Worm (Caenorhabditis elegans) whole organism, L2 larva: ENCODE results near the gene str-74.
A peak's percentile ranks its signal among the peaks of the same experiment; 100 is the strongest.

Experiments used
- F13H6.1 ChIP-seq: sonication (generic microtip); optimal IDR thresholded peaks from 2 replicates; lab custom pipeline; 2016; ENCODE audit warnings: missing genetic modification characterization, missing compliant biosample characterization
- Y55F3AM.14 ChIP-seq: fragments of 200-800 bp; sonication (Bioruptor generic); optimal IDR thresholded peaks from 2 replicates; lab custom pipeline; 2018; ENCODE audit warnings: mild to moderate bottlenecking, missing genetic modification characterization, missing compliant biosample characterization
- aly-2 ChIP-seq: fragments of 150-350 bp; optimal IDR thresholded peaks from 2 replicates; lab custom pipeline; 2014; ENCODE audit warnings: missing biosample characterization, missing genetic modification characterization
- blmp-1 ChIP-seq: sonication (generic microtip); optimal IDR thresholded peaks from 2 replicates; lab custom pipeline; 2017; ENCODE audit warnings: missing genetic modification characterization, mild to moderate bottlenecking, missing compliant biosample characterization, antibody characterized with exemption, moderate library complexity; ENCODE audit not compliant: insufficient read depth
- ceh-16 ChIP-seq: fragments of 150-350 bp; optimal IDR thresholded peaks from 2 replicates; lab custom pipeline; 2014; ENCODE audit warnings: missing biosample characterization, missing genetic modification characterization
- ceh-82 ChIP-seq: fragments of 150-350 bp; optimal IDR thresholded peaks from 2 replicates; lab custom pipeline; 2014; ENCODE audit warnings: missing biosample characterization, missing genetic modification characterization
- crh-2 ChIP-seq: sonication (generic microtip); optimal IDR thresholded peaks from 2 replicates; lab custom pipeline; 2017; ENCODE audit warnings: missing biosample characterization, missing genetic modification characterization
- egl-27 ChIP-seq: sonication (generic microtip); optimal IDR thresholded peaks from 3 replicates; lab custom pipeline; 2017; ENCODE audit warnings: missing biosample characterization, missing genetic modification reagents, missing genetic modification characterization
- elt-1 ChIP-seq: fragments of 150-350 bp; optimal IDR thresholded peaks from 2 replicates; lab custom pipeline; 2014; ENCODE audit warnings: missing biosample characterization, missing genetic modification characterization
- elt-3 ChIP-seq: sonication (generic microtip); optimal IDR thresholded peaks from 2 replicates; lab custom pipeline; 2017; ENCODE audit warnings: missing biosample characterization, missing genetic modification characterization
- fos-1 ChIP-seq: fragments of 150-350 bp; optimal IDR thresholded peaks from 2 replicates; lab custom pipeline; 2014; ENCODE audit warnings: missing biosample characterization, missing genetic modification characterization
- gmeb-1 ChIP-seq: fragments of 150-350 bp; optimal IDR thresholded peaks from 2 replicates; lab custom pipeline; 2014; ENCODE audit warnings: missing biosample characterization, missing genetic modification characterization
- lin-11 ChIP-seq: fragments of 150-350 bp; sonication (generic microtip); optimal IDR thresholded peaks from 2 replicates; lab custom pipeline; 2014; ENCODE audit warnings: missing biosample characterization, missing genetic modification characterization, inconsistent platforms, mixed read lengths
- lin-13 ChIP-seq: fragments of 150-350 bp; optimal IDR thresholded peaks from 2 replicates; lab custom pipeline; 2014; ENCODE audit warnings: missing biosample characterization, missing genetic modification reagents, missing genetic modification characterization
- lsy-2 ChIP-seq, 2 experiments: fragments of 150-350 bp in 1 of 2; sonication (generic microtip) in 1 of 2; optimal IDR thresholded peaks; 2 replicates each; lab custom pipeline; 2014 to 2017; ENCODE audit warnings: missing biosample characterization in 2 of 2, missing genetic modification characterization in 2 of 2
- mab-5 ChIP-seq: fragments of 150-350 bp; optimal IDR thresholded peaks from 2 replicates; lab custom pipeline; 2014; ENCODE audit warnings: missing biosample characterization, missing genetic modification characterization
- mbf-1 ChIP-seq: sonication (generic microtip); optimal IDR thresholded peaks from 2 replicates; lab custom pipeline; 2017; ENCODE audit warnings: missing biosample characterization, missing genetic modification characterization
- mdl-1 ChIP-seq, 2 experiments: fragments of 150-350 bp in 1 of 2; sonication (generic microtip) in 1 of 2; optimal IDR thresholded peaks; 2 replicates each; lab custom pipeline; 2017; ENCODE audit warnings: missing biosample characterization in 2 of 2, missing genetic modification characterization in 2 of 2
- nhr-11 ChIP-seq: fragments of 150-350 bp; optimal IDR thresholded peaks from 2 replicates; lab custom pipeline; 2014; ENCODE audit warnings: missing biosample characterization, missing genetic modification characterization
- nhr-12 ChIP-seq: fragments of 150-350 bp; optimal IDR thresholded peaks from 2 replicates; lab custom pipeline; 2014; ENCODE audit warnings: missing biosample characterization, missing genetic modification characterization
- nhr-129 ChIP-seq: fragments of 150-350 bp; optimal IDR thresholded peaks from 2 replicates; lab custom pipeline; 2014; ENCODE audit warnings: missing biosample characterization, missing genetic modification characterization
- nhr-21 ChIP-seq: fragments of 150-350 bp; optimal IDR thresholded peaks from 2 replicates; lab custom pipeline; 2014; ENCODE audit warnings: missing biosample characterization, missing genetic modification characterization
- nhr-237 ChIP-seq: fragments of 150-350 bp; optimal IDR thresholded peaks from 2 replicates; lab custom pipeline; 2014; ENCODE audit warnings: missing biosample characterization, missing genetic modification characterization
- nhr-25 ChIP-seq: fragments of 150-350 bp; sonication (generic microtip); optimal IDR thresholded peaks from 3 replicates; lab custom pipeline; 2014; ENCODE audit warnings: missing biosample characterization, missing genetic modification characterization
- skn-1 ChIP-seq: sonication (generic microtip); optimal IDR thresholded peaks from 2 replicates; lab custom pipeline; 2017; ENCODE audit warnings: missing biosample characterization, missing genetic modification characterization
- sma-3 ChIP-seq: sonication (generic microtip); optimal IDR thresholded peaks from 2 replicates; lab custom pipeline; 2016; ENCODE audit warnings: missing genetic modification reagents, missing genetic modification characterization, missing compliant biosample characterization
- sma-9 ChIP-seq, 2 experiments: fragments of 150-350 bp in 1 of 2; sonication (generic microtip) in 1 of 2; optimal IDR thresholded peaks; 2 replicates each; lab custom pipeline; 2014 to 2016; ENCODE audit warnings: missing genetic modification characterization in 2 of 2, mild to moderate bottlenecking in 1 of 2, missing biosample characterization in 1 of 2, missing compliant biosample characterization in 1 of 2, missing genetic modification reagents in 1 of 2, moderate library complexity in 1 of 2
- snpc-4 ChIP-seq: fragments of 150-350 bp; optimal IDR thresholded peaks from 2 replicates; lab custom pipeline; 2014; ENCODE audit warnings: missing biosample characterization, missing genetic modification characterization
- unc-39 ChIP-seq: fragments of 150-350 bp; optimal IDR thresholded peaks from 2 replicates; lab custom pipeline; 2014; ENCODE audit warnings: missing biosample characterization, missing genetic modification characterization
- unc-55 ChIP-seq: fragments of 150-350 bp; sonication (generic microtip); optimal IDR thresholded peaks from 3 replicates; lab custom pipeline; 2014; ENCODE audit warnings: missing biosample characterization, missing genetic modification reagents, missing genetic modification characterization
- unc-62 ChIP-seq: fragments of 150-350 bp; optimal IDR thresholded peaks from 2 replicates; lab custom pipeline; 2014; ENCODE audit warnings: missing biosample characterization, missing genetic modification reagents, missing genetic modification characterization
- ztf-1 ChIP-seq: fragments of 200-800 bp; sonication (Bioruptor generic); conservative IDR thresholded peaks from 2 replicates; pipeline ENCODE4 v1.3.6; 2022; ENCODE audit warnings: missing genetic modification characterization, missing compliant biosample characterization
- ztf-11 ChIP-seq: sonication (generic microtip); optimal IDR thresholded peaks from 2 replicates; lab custom pipeline; 2017; ENCODE audit warnings: missing biosample characterization, missing genetic modification characterization
- ztf-4 ChIP-seq: fragments of 150-350 bp; optimal IDR thresholded peaks from 2 replicates; lab custom pipeline; 2014; ENCODE audit warnings: missing biosample characterization, missing genetic modification characterization

Gene str-74

DNA sequence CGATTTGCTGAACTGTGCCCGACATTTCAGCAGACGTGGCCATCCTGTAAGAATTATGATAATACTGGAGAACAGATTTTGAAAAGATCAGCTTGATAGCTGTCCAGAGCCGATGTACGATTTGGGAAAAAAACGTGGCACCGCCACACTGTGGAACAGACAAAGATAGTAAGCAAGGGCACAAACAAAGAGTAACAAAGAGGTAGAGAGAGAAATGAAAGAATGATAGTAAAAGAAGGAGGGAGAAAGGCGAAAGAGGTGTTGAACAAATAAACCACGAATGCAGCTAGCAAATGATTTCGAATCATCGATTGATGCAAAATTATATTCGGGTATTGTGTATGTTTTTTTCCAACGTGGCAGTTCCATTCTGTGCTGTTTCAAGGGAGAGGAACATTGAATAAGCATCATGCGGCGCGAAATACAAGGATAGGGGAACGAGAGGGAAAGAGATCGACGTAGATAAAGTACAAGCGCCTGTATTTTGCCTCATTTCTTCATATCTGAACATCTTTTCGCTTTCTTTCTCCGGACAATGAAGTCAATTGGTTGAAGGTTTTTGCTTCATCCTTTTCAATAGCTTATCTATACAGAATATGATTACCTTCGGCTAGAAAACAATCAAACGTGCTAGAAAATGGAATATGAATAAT, 12.6 kb downstream of the str-74 start, which contains the start of gene C14H10.3:
Gene C14H10.3 (minus strand): TSS at position 44 of the 653 bp plus-strand sequence.
- TF ChIP-seq fos-1 (tag; lab: Kevin White, UChicago), result peak; percentile 5
- peak; percentile 41 for TF ChIP-seq crh-2
- no peak for TF ChIP-seq sma-3 (GFP tag; lab: Kevin White, UChicago)
- no peak for TF ChIP-seq lsy-2 (tag; optimal IDR thresholded peaks at IDR 0.05; lab: Kevin White, UChicago)
- TF ChIP-seq snpc-4 (tag; lab: Kevin White, UChicago), result no peak
- TF ChIP-seq ztf-1 (GFP tag; lab: Robert Waterston, UW), result no peak
- no peak for TF ChIP-seq mbf-1 (tag; lab: Kevin White, UChicago)
- TF ChIP-seq blmp-1 (tag; lab: Kevin White, UChicago), result peak; percentile 69
- no peak for TF ChIP-seq ztf-11 (tag; lab: Kevin White, UChicago)
- TF ChIP-seq mab-5, result no peak

DNA sequence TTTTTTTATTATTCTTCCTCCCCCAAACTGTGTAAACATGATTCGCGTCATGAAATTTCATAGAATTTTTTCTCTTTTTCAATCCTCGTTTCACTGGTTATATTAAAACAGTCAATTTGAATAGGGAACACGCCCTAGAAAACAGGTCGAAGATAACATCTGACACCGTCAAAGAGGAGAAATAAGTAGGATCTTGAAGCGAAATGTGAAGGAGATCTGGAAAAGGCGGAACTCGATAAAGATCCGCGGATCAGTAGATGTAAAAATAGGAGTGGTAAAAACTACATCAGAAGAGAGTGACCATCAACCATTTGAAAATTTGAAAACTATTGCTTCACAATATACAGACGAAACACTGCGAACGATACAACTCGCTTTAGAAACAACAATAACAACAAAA, 13.6 kb downstream of the str-74 start:
- TF ChIP-seq nhr-25 (peak; percentile 14), elt-1 (peak; percentile 66), nhr-12 (tag; lab: Kevin White, UChicago) (no peak)

DNA sequence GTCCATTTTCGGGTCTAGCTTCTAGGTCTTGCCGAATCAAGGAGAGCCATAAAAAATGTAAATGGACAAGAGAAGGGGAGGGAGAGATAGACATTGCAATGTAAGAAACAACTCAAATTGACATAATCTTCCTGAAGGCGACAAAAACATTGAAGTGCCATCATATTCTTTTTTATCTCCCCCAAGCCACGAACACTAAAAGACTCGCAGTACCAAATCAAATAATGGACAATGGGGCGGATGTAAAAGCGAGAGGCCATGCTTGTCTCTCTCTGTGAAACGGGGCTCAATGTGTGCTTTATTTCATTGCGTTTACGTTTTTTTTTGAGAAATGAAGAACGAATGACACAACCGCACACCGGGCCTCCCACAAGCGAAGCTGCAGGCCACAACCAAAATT, 15.0 kb downstream of the str-74 start:
- TF ChIP-seq nhr-11 (tag; lab: Kevin White, UChicago) (no peak), skn-1 (tag; lab: Kevin White, UChicago) (no peak), nhr-12 (tag; lab: Kevin White, UChicago) (no peak), ceh-16 (no peak), aly-2 (tag; lab: Kevin White, UChicago) (no peak), elt-3 (tag; lab: Kevin White, UChicago) (no peak), F13H6.1 (tag; lab: Kevin White, UChicago) (no peak), lin-11 (tag; lab: Kevin White, UChicago) (no peak), sma-3 (GFP tag; lab: Kevin White, UChicago) (no peak), ztf-4 (tag; lab: Kevin White, UChicago) (no peak)

DNA sequence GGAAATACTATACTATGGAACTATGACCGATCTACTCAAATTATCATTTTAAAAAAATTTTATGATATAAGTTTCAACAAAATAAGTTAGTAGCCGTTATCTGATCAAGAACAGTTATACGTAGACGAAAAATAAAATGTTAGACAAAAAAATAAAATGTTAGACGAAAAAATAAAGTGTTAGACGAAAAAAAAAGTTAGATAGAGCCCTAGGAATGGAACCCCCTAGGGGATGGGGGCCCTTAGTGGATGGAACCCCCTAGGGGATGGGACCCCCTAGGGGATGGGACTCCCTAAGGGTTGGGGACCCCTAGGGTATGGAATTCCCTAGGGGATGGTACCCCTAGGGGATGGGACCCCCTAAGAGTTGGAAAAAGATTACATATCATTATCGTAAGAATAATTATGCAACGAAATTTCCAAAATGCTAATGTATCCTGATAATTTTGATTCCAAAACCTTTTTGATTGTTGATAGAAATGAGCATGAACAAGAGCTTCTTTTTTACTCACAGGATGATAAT, 21.6 kb downstream of the str-74 start:
- TF ChIP-seq ceh-82 (tag; lab: Kevin White, UChicago), result no peak
- TF ChIP-seq nhr-25, result no peak
- no peak for TF ChIP-seq unc-39 (tag; lab: Kevin White, UChicago)
- no peak for TF ChIP-seq F13H6.1 (tag; lab: Kevin White, UChicago)
- no peak for TF ChIP-seq lsy-2 (tag; optimal IDR thresholded peaks at IDR 0.05; lab: Kevin White, UChicago)
- no peak for TF ChIP-seq nhr-21 (tag; lab: Kevin White, UChicago)

DNA sequence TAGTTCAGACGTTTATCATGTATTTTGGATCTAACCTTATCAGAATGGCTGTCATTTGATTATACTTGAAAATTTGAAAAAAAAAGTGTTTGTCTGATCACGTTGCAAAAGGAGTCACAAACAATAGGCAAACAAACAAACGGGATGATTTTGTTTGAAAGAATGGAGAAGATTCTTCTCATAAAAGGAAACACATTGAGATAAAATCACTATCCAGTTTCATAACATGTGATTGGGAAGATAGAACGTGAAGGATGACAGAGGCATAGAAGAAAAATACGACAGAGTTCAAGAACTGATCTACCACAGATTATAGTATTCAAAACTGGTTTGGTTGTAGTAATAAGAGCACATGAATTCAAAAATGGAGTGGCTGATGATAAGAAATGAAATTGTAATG, 22.1 kb downstream of the str-74 start, which contains the start of gene F44A6.5:
Gene F44A6.5 (minus strand): TSS at position 151 of the 400 bp plus-strand sequence.
- peak; percentile 19 for TF ChIP-seq fos-1 (tag; lab: Kevin White, UChicago)
- TF ChIP-seq sma-3 (GFP tag; lab: Kevin White, UChicago), result peak; percentile 49
- TF ChIP-seq nhr-237 (tag; lab: Kevin White, UChicago), result no peak
- TF ChIP-seq ztf-11 (tag; lab: Kevin White, UChicago), result no peak
- TF ChIP-seq F13H6.1 (tag; lab: Kevin White, UChicago), result peak; percentile 37
- no peak for TF ChIP-seq ztf-4 (tag; lab: Kevin White, UChicago)
- no peak for TF ChIP-seq skn-1 (tag; lab: Kevin White, UChicago)
- peak in 1 of 2 experiments; percentile 42 for TF ChIP-seq mdl-1 (tag; optimal IDR thresholded peaks at IDR 0.05; lab: Kevin White, UChicago)
- no peak for TF ChIP-seq ztf-1 (GFP tag; lab: Robert Waterston, UW)
- TF ChIP-seq lin-13, result no peak
- TF ChIP-seq nhr-25, result peak; percentile 79
- TF ChIP-seq nhr-11 (tag; lab: Kevin White, UChicago), result no peak
- TF ChIP-seq egl-27, result peak; percentile 16
- no peak for TF ChIP-seq nhr-12 (tag; lab: Kevin White, UChicago)
- no peak for TF ChIP-seq Y55F3AM.14 (GFP tag; lab: Kevin White, UChicago)
- TF ChIP-seq snpc-4 (tag; lab: Kevin White, UChicago), result no peak
- no peak for TF ChIP-seq lin-11 (tag; lab: Kevin White, UChicago)
- TF ChIP-seq nhr-129 (tag; lab: Kevin White, UChicago), result peak; percentile 56
- peak; percentile 69 for TF ChIP-seq nhr-21 (tag; lab: Kevin White, UChicago)
- TF ChIP-seq gmeb-1 (tag; lab: Kevin White, UChicago), result peak; percentile 31
- TF ChIP-seq unc-62 (GFP tag; lab: Kevin White, UChicago), result no peak
- TF ChIP-seq lsy-2 (tag; optimal IDR thresholded peaks at IDR 0.05; lab: Kevin White, UChicago), result peak in 1 of 2 experiments; percentile 26
- TF ChIP-seq crh-2, result peak; percentile 59
- peak; percentile 69 for TF ChIP-seq sma-9 (GFP tag; optimal IDR thresholded peaks at IDR 0.05; lab: Kevin White, UChicago)
- TF ChIP-seq sma-9 (tag; optimal IDR thresholded peaks at IDR 0.05; lab: Kevin White, UChicago), result no peak
- TF ChIP-seq unc-55 (GFP tag; lab: Kevin White, UChicago), result no peak
- TF ChIP-seq aly-2 (tag; lab: Kevin White, UChicago), result no peak
